Worm (Caenorhabditis elegans): ENCODE data around the gene F21A3.3.

- no peak for TF ChIP-seq him-1 (tag; optimal IDR thresholded peaks at IDR 0.05)
- no peak for TF ChIP-seq W03F9.2 (tag; optimal IDR thresholded peaks at IDR 0.05)
These were observed 46.5 kb upstream of the F21A3.3 start, which contains the start of gene dpf-1 for ce11 chrV:15471029-15471428.
